Fruit fly (Drosophila melanogaster) S2 (cell line): ENCODE results near the gene CG31805.

ENCODE experiments used
- CG8478 ChIP-seq: fragments of >200 bp; optimal IDR thresholded peaks from 2 replicates; lab custom pipeline; 2018
- CTCF ChIP-seq, 2 experiments: fragments of >200 bp; optimal IDR thresholded peaks; 2 replicates each; lab custom pipeline; 2018

DNA sequence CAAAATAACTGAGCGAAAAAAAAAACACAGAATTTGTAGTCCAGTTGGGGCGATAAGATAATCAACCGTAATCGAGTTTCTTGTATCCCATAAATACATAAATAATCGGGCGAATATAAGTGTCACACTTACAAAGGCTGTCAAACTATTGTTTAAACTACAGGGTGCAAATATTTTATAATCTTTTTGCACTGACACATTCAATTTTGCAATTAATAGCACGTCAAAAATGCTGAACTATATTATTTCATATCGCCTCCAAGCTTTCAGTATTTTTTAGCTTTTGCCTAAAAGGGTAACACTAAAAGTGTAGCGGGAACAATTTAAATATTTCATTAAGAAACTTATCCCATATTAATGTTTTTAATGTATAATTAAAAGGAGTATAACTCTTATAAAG, 9.9 kb upstream of the CG31805 start, which contains the start of gene ApepP:
- no peak for TF ChIP-seq CTCF (optimal IDR thresholded peaks at IDR 0.05; lab: Kevin White, UChicago)
- no peak for TF ChIP-seq CG8478 (lab: Kevin White, UChicago)
